Worm (Caenorhabditis elegans) whole organism, midembryonic: ENCODE data around the gene mask-1.

Experiments used
- klf-2 ChIP-seq: fragments of 200-800 bp; sonication (Bioruptor generic); conservative IDR thresholded peaks from 2 replicates; pipeline ENCODE4 v1.3.6; 2022; ENCODE audit warnings: missing genetic modification reagents, missing genetic modification characterization, missing compliant biosample characterization
- ref-1 ChIP-seq: fragments of 200-800 bp; sonication (Bioruptor generic); conservative IDR thresholded peaks from 2 replicates; pipeline ENCODE4 v1.3.6; 2022; ENCODE audit warnings: missing genetic modification reagents, missing genetic modification characterization, missing compliant biosample characterization
- tab-1 ChIP-seq: fragments of 200-800 bp; sonication (Bioruptor generic); IDR thresholded peaks from 2 replicates; pipeline ENCODE4 v1.3.6; 2022; ENCODE audit warnings: missing genetic modification characterization, missing compliant biosample characterization
- ztf-23 ChIP-seq: fragments of 200-800 bp; sonication (Bioruptor generic); IDR thresholded peaks from 2 replicates; pipeline ENCODE4 v1.3.6; 2022; ENCODE audit warnings: missing genetic modification reagents, missing genetic modification characterization, missing compliant biosample characterization

ce11 chrIV:10421256-10421655 lies 46.6 kb downstream of the mask-1 start:
- TF ChIP-seq klf-2, result no peak
- TF ChIP-seq ref-1, result no peak
- no peak for TF ChIP-seq ztf-23 (GFP tag; lab: Robert Waterston, UW)
- TF ChIP-seq tab-1, result no peak
